Worm (Caenorhabditis elegans): Measurements from ENCODE around the gene H04M03.11.

DNA sequence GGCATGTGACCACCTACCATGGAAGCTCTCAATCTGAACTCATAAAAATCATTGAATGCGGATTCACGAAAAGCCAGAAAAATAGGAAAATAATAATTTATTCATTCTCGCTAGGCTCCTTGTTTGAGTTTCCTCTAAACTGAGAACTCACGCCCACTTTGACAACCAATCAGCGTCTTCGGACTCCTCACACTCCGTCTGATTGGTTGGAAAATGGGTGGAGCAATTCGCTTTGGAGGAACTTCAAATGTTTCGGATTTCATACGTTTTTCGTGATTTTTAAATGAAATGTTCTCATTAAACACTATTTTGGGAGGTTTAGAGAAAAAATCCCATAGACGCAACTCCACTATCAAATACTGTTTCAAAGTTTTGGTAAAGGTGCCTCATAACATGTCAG, 41.5 kb downstream of the H04M03.11 start:
- TF ChIP-seq ceh-82 (tag; optimal IDR thresholded peaks at IDR 0.05) (no peak), nhr-11 (tag; optimal IDR thresholded peaks at IDR 0.05) (no peak), ets-5 (GFP tag; IDR thresholded peaks at IDR 0.05) (no peak), nhr-76 (tag; optimal IDR thresholded peaks at IDR 0.05) (no peak), tbx-2 (tag; optimal IDR thresholded peaks at IDR 0.05) (no peak), rnt-1 (tag; optimal IDR thresholded peaks at IDR 0.05) (no peak), ztf-11 (tag; optimal IDR thresholded peaks at IDR 0.05) (no peak), ztf-4 (tag; optimal IDR thresholded peaks at IDR 0.05) (no peak), lin-35 (GFP tag; optimal IDR thresholded peaks at IDR 0.05) (no peak), nhr-77 (tag; optimal IDR thresholded peaks at IDR 0.05) (no peak), nhr-20 (tag; optimal IDR thresholded peaks at IDR 0.05) (no peak), unc-62 (GFP tag; optimal IDR thresholded peaks at IDR 0.05) (no peak), zip-4 (GFP tag; optimal IDR thresholded peaks at IDR 0.05) (no peak)
